Fruit fly (Drosophila melanogaster) whole organism, embryonic: ENCODE data around the gene CG13144.
A peak's percentile ranks its signal among the peaks of the same experiment; 100 is the strongest.

Source experiments
- Atf6 ChIP-seq: fragments of 200-800 bp; sonication (Bioruptor generic); IDR thresholded peaks from 2 replicates; pipeline ENCODE4 v1.3.6; 2022; ENCODE audit warnings: missing biosample characterization, missing genetic modification characterization
- Blimp-1 ChIP-seq: fragments of 200-800 bp; sonication (Bioruptor generic); optimal IDR thresholded peaks from 3 replicates; lab custom pipeline; 2018; ENCODE audit warnings: missing biosample characterization, missing genetic modification characterization, mild to moderate bottlenecking, moderate library complexity, missing genetic modification reagents
- CG10147 ChIP-seq: fragments of 200-800 bp; sonication (Bioruptor generic); optimal IDR thresholded peaks from 2 replicates; lab custom pipeline; 2019; ENCODE audit warnings: missing biosample characterization, mild to moderate bottlenecking, missing genetic modification characterization, moderate library complexity
- CG10209 ChIP-seq: fragments of 200-800 bp; sonication (Bioruptor generic); optimal IDR thresholded peaks from 3 replicates; lab custom pipeline; 2017; ENCODE audit warnings: missing biosample characterization, mild to moderate bottlenecking, missing genetic modification characterization, missing genetic modification reagents
- CG1024 ChIP-seq: fragments of 200-800 bp; sonication (Bioruptor generic); IDR thresholded peaks from 2 replicates; pipeline ENCODE4 v1.3.6; 2022; ENCODE audit warnings: missing biosample characterization, missing genetic modification characterization
- CG11085 ChIP-seq: fragments of 200-800 bp; sonication (Bioruptor generic); IDR thresholded peaks from 2 replicates; pipeline ENCODE4 v1.3.6; 2022; ENCODE audit warnings: missing biosample characterization, missing genetic modification characterization
- CG12391 ChIP-seq: fragments of 200-800 bp; sonication (Bioruptor generic); optimal IDR thresholded peaks from 3 replicates; lab custom pipeline; 2018; ENCODE audit warnings: missing biosample characterization, mild to moderate bottlenecking, missing genetic modification characterization, moderate library complexity
- CG12769 ChIP-seq: fragments of 200-800 bp; sonication (Bioruptor generic); optimal IDR thresholded peaks from 2 replicates; lab custom pipeline; 2019; ENCODE audit warnings: missing biosample characterization, mild to moderate bottlenecking, missing genetic modification characterization, moderate library complexity
- CG13296 ChIP-seq: fragments of 200-800 bp; sonication (Bioruptor generic); optimal IDR thresholded peaks from 3 replicates; lab custom pipeline; 2018; ENCODE audit warnings: missing biosample characterization, mild to moderate bottlenecking, missing genetic modification characterization
- CG13424 ChIP-seq: fragments of 200-800 bp; sonication (Bioruptor generic); optimal IDR thresholded peaks from 2 replicates; lab custom pipeline; 2019; ENCODE audit warnings: missing biosample characterization, mild to moderate bottlenecking, missing genetic modification characterization, moderate library complexity
- CG14441 ChIP-seq: fragments of 200-800 bp; sonication (Bioruptor generic); IDR thresholded peaks from 2 replicates; pipeline ENCODE4 v1.3.6; 2022; ENCODE audit warnings: missing biosample characterization, missing genetic modification characterization
- CG15696 ChIP-seq: fragments of 200-800 bp; sonication (Bioruptor generic); optimal IDR thresholded peaks from 2 replicates; lab custom pipeline; 2019; ENCODE audit warnings: missing biosample characterization, mild to moderate bottlenecking, missing genetic modification characterization, moderate library complexity
- CG16863 ChIP-seq: fragments of 200-800 bp; sonication (Bioruptor generic); optimal IDR thresholded peaks from 3 replicates; lab custom pipeline; 2016; ENCODE audit warnings: missing biosample characterization, missing genetic modification characterization
- CG17328 ChIP-seq: fragments of 200-800 bp; sonication (Bioruptor generic); IDR thresholded peaks from 2 replicates; pipeline ENCODE4 v1.3.6; 2022; ENCODE audit warnings: missing biosample characterization, missing genetic modification characterization
- CG17359 ChIP-seq: fragments of 200-800 bp; sonication (Bioruptor generic); optimal IDR thresholded peaks from 3 replicates; lab custom pipeline; 2018; ENCODE audit warnings: missing biosample characterization, mild to moderate bottlenecking, missing genetic modification characterization, moderate library complexity
- CG18476 ChIP-seq: fragments of 200-800 bp; sonication (Bioruptor generic); optimal IDR thresholded peaks from 2 replicates; lab custom pipeline; 2016; ENCODE audit warnings: missing biosample characterization, mild to moderate bottlenecking, missing genetic modification characterization
- CG34224 ChIP-seq: fragments of 200-800 bp; sonication (Bioruptor generic); IDR thresholded peaks from 3 replicates; pipeline ENCODE4 v1.3.6; 2022; ENCODE audit warnings: missing biosample characterization, missing genetic modification characterization; ENCODE audit not compliant: partially characterized antibody
- CG3726 ChIP-seq: fragments of 200-800 bp; sonication (Bioruptor generic); IDR thresholded peaks from 3 replicates; pipeline ENCODE4, ENCODE4 v1.3.6; 2022; ENCODE audit warnings: missing biosample characterization, missing genetic modification characterization
- CG4424 ChIP-seq: fragments of 200-800 bp; sonication (Bioruptor generic); optimal IDR thresholded peaks from 3 replicates; lab custom pipeline; 2016; ENCODE audit warnings: missing biosample characterization, missing genetic modification characterization
- CG5245 ChIP-seq: fragments of 200-800 bp; sonication (Bioruptor generic); optimal IDR thresholded peaks from 3 replicates; lab custom pipeline; 2016; ENCODE audit warnings: missing biosample characterization, missing genetic modification characterization
- CG7839 ChIP-seq: fragments of 200-800 bp; sonication (Bioruptor generic); optimal IDR thresholded peaks from 3 replicates; lab custom pipeline; 2018; ENCODE audit warnings: missing biosample characterization, mild to moderate bottlenecking, missing genetic modification characterization, moderate library complexity
- Dll ChIP-seq: fragments of 200-800 bp; sonication (Bioruptor generic); IDR thresholded peaks from 4 replicates; pipeline ENCODE4 v1.3.6; 2022; ENCODE audit warnings: missing biosample characterization, missing genetic modification characterization; ENCODE audit not compliant: partially characterized antibody
- Elba2 ChIP-seq: fragments of 200-800 bp; sonication (Bioruptor generic); optimal IDR thresholded peaks from 3 replicates; lab custom pipeline; 2016; ENCODE audit warnings: missing biosample characterization, missing genetic modification characterization
- H2.0 ChIP-seq: fragments of 200-800 bp; sonication (Bioruptor generic); IDR thresholded peaks from 2 replicates; pipeline ENCODE4 v1.3.6; 2022; ENCODE audit warnings: missing biosample characterization, missing genetic modification characterization
- Kr ChIP-seq: fragments of 200-800 bp; sonication (Bioruptor generic); optimal IDR thresholded peaks from 2 replicates; lab custom pipeline; 2017; ENCODE audit warnings: missing biosample characterization, mild to moderate bottlenecking, missing genetic modification characterization
- Mad ChIP-seq: fragments of 200-800 bp; sonication (Bioruptor generic); optimal IDR thresholded peaks from 2 replicates; lab custom pipeline; 2016; ENCODE audit warnings: missing biosample characterization, missing genetic modification characterization
- Med ChIP-seq: fragments of 200-800 bp; sonication (Bioruptor generic); peaks from one replicate; lab custom pipeline; 2016; ENCODE audit warnings: missing biosample characterization, missing genetic modification characterization, mild to moderate bottlenecking, inconsistent platforms, moderate library complexity
- Oaz ChIP-seq: fragments of 200-800 bp; sonication (Bioruptor generic); IDR thresholded peaks from 2 replicates; pipeline ENCODE4 v1.3.6; 2022; ENCODE audit warnings: missing biosample characterization, missing genetic modification characterization
- Optix ChIP-seq: fragments of 200-800 bp; sonication (Bioruptor generic); IDR thresholded peaks from 3 replicates; pipeline ENCODE4 v1.3.6; 2022; ENCODE audit warnings: missing biosample characterization, missing genetic modification characterization
- Pdp1 ChIP-seq, 2 experiments: fragments of 200-800 bp; sonication (Bioruptor generic); optimal IDR thresholded peaks; 3 replicates each; lab custom pipeline; 2016; ENCODE audit warnings: missing biosample characterization in 2 of 2, missing genetic modification characterization in 2 of 2, mild to moderate bottlenecking in 1 of 2, moderate library complexity in 1 of 2
- Sox100B ChIP-seq: fragments of 200-800 bp; sonication (Bioruptor generic); optimal IDR thresholded peaks from 3 replicates; lab custom pipeline; 2018; ENCODE audit warnings: missing biosample characterization, mild to moderate bottlenecking, missing genetic modification characterization
- abd-A ChIP-seq: fragments of 200-800 bp; sonication (Bioruptor generic); optimal IDR thresholded peaks from 3 replicates; lab custom pipeline; 2019; ENCODE audit warnings: missing biosample characterization, mild to moderate bottlenecking, missing genetic modification characterization, moderate library complexity
- ara ChIP-seq: fragments of 200-800 bp; sonication (Bioruptor generic); IDR thresholded peaks from 2 replicates; pipeline ENCODE4 v1.3.6; 2022; ENCODE audit warnings: missing biosample characterization, missing genetic modification characterization
- chinmo ChIP-seq: fragments of 200-800 bp; sonication (Bioruptor generic); IDR thresholded peaks from 4 replicates; pipeline ENCODE4 v1.3.6; 2022; ENCODE audit warnings: missing biosample characterization, missing genetic modification characterization; ENCODE audit not compliant: partially characterized antibody
- crol ChIP-seq: fragments of 200-800 bp; sonication (Bioruptor generic); IDR thresholded peaks from 2 replicates; pipeline ENCODE4 v1.3.6; 2022; ENCODE audit warnings: missing biosample characterization, missing genetic modification characterization
- cwo ChIP-seq: fragments of 200-800 bp; sonication (Bioruptor generic); optimal IDR thresholded peaks from 3 replicates; lab custom pipeline; 2017; ENCODE audit warnings: missing biosample characterization, missing genetic modification characterization, mild to moderate bottlenecking, moderate library complexity, missing genetic modification reagents
- dpn ChIP-seq, 2 experiments: fragments of 200-800 bp; sonication (Bioruptor generic); optimal IDR thresholded peaks; 3 replicates each; lab custom pipeline; 2016; ENCODE audit warnings: missing biosample characterization in 2 of 2, missing genetic modification characterization in 2 of 2
- ftz-f1 ChIP-seq: fragments of 200-800 bp; sonication (Bioruptor generic); optimal IDR thresholded peaks from 2 replicates; lab custom pipeline; 2016; ENCODE audit warnings: missing biosample characterization, missing genetic modification characterization
- gcm ChIP-seq: fragments of 200-800 bp; sonication (Bioruptor generic); optimal IDR thresholded peaks from 2 replicates; lab custom pipeline; 2019; ENCODE audit warnings: missing biosample characterization, mild to moderate bottlenecking, missing genetic modification characterization, moderate library complexity
- insv ChIP-seq, 2 experiments: fragments of 200-800 bp; sonication (Bioruptor generic); optimal IDR thresholded peaks; 3 replicates each; lab custom pipeline; 2016 to 2018; ENCODE audit warnings: missing biosample characterization in 2 of 2, missing genetic modification characterization in 2 of 2
- kay ChIP-seq: fragments of 200-800 bp; sonication (Bioruptor generic); optimal IDR thresholded peaks from 2 replicates; lab custom pipeline; 2016; ENCODE audit warnings: missing biosample characterization, missing genetic modification characterization
- ken ChIP-seq: fragments of 200-800 bp; sonication (Bioruptor generic); IDR thresholded peaks from 3 replicates; pipeline ENCODE4 v1.3.6; 2022; ENCODE audit warnings: missing biosample characterization, missing genetic modification characterization
- lola ChIP-seq, 3 experiments: fragments of >200 bp in 2 of 3; fragments of 200-800 bp in 1 of 3; sonication (Bioruptor generic) in 1 of 3; optimal IDR thresholded peaks; 2 replicates each; lab custom pipeline; 2017 to 2019; ENCODE audit warnings: missing biosample characterization in 3 of 3, missing genetic modification characterization in 3 of 3, mild to moderate bottlenecking in 1 of 3, moderate library complexity in 1 of 3
- onecut ChIP-seq: fragments of 200-800 bp; sonication (Bioruptor generic); IDR thresholded peaks from 2 replicates; pipeline ENCODE4 v1.3.6; 2022; ENCODE audit warnings: missing biosample characterization, missing genetic modification characterization
- pum ChIP-seq: fragments of 200-800 bp; sonication (Bioruptor generic); optimal IDR thresholded peaks from 2 replicates; lab custom pipeline; 2016; ENCODE audit warnings: missing biosample characterization, missing genetic modification characterization
- sr ChIP-seq: fragments of 200-800 bp; sonication (Bioruptor generic); IDR thresholded peaks from 3 replicates; pipeline ENCODE4 v1.3.6; 2022; ENCODE audit warnings: missing biosample characterization, missing genetic modification characterization
- tup ChIP-seq: fragments of 200-800 bp; sonication (Bioruptor generic); optimal IDR thresholded peaks from 2 replicates; lab custom pipeline; 2016; ENCODE audit warnings: missing biosample characterization, mild to moderate bottlenecking, missing genetic modification characterization, moderate library complexity
- wdn ChIP-seq: fragments of 200-800 bp; sonication (Bioruptor generic); IDR thresholded peaks from 2 replicates; pipeline ENCODE4 v1.3.6; 2022; ENCODE audit warnings: missing biosample characterization, missing genetic modification characterization
- zfh1 ChIP-seq: fragments of 200-800 bp; sonication (Bioruptor generic); IDR thresholded peaks from 3 replicates; pipeline ENCODE4 v1.3.6; 2022; ENCODE audit warnings: missing biosample characterization, missing genetic modification characterization

Gene CG13144

DNA sequence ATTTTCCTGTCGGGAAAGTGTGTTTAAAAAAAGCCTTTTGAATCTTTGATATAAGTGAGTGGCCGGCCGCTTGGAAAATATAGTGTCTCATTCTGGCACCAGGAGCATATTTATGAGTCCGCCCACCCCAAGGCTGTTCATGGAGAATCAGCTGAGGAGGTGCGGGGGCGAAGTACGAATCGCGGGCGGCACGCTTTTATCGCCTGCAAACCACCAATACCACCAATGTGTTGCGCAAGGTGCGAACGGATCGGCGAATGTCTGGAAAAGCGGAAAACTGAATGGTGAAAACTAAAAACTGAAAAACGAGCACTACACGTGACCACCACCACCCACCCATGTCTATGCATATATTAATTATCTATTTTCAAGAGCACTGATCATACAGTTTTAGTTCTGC lies 22.3 kb downstream of the CG13144 start:
- no peak for TF ChIP-seq Oaz (GFP tag; lab: Robert Waterston, UW)
- no peak for TF ChIP-seq CG17359 (tag; lab: Kevin White, UChicago)
- TF ChIP-seq Elba2 (GFP tag; lab: Kevin White, UChicago), result no peak
- peak; percentile 98 for TF ChIP-seq sr
- TF ChIP-seq CG12769 (tag; lab: Kevin White, UChicago), result peak; percentile 76
- 0 out of 3 replicates have a peak, but pooled peaks have one; percentile 18 for TF ChIP-seq zfh1 (GFP tag; lab: Robert Waterston, UW)
- TF ChIP-seq Med (GFP tag; lab: Kevin White, UChicago), result peak; percentile 39
- TF ChIP-seq CG4424 (GFP tag; lab: Kevin White, UChicago), result no peak
- TF ChIP-seq CG14441, result no peak
- peak; percentile 69 for TF ChIP-seq ftz-f1 (GFP tag; lab: Kevin White, UChicago)
- TF ChIP-seq insv (GFP tag; optimal IDR thresholded peaks at IDR 0.05; lab: Kevin White, UChicago), result no peak
- peak; percentile 96 for TF ChIP-seq cwo (GFP tag; lab: Kevin White, UChicago)
- no peak for TF ChIP-seq onecut (GFP tag; lab: Robert Waterston, UW)
- TF ChIP-seq CG17328 (GFP tag; lab: Robert Waterston, UW), result no peak
- peak in 1 of 2 experiments; percentile 87 for TF ChIP-seq Pdp1 (GFP tag; optimal IDR thresholded peaks at IDR 0.05; lab: Kevin White, UChicago)
- no peak for TF ChIP-seq CG7839 (tag; lab: Kevin White, UChicago)
- no peak for TF ChIP-seq ken
- TF ChIP-seq crol (GFP tag; lab: Robert Waterston, UW), result peak; percentile 65; the same call in 1 of the 2 replicates
- TF ChIP-seq CG5245 (GFP tag; lab: Kevin White, UChicago), result no peak
- TF ChIP-seq abd-A (tag; lab: Kevin White, UChicago), result peak; percentile 13
- TF ChIP-seq chinmo (GFP tag; lab: Robert Waterston, UW), result 0 out of 4 replicates have a peak, but pooled peaks have one; percentile 36
- TF ChIP-seq wdn (GFP tag; lab: Robert Waterston, UW), result no peak
- no peak for TF ChIP-seq CG15696 (tag; lab: Kevin White, UChicago)
- TF ChIP-seq, all 482 proteins: peak for 10

DNA sequence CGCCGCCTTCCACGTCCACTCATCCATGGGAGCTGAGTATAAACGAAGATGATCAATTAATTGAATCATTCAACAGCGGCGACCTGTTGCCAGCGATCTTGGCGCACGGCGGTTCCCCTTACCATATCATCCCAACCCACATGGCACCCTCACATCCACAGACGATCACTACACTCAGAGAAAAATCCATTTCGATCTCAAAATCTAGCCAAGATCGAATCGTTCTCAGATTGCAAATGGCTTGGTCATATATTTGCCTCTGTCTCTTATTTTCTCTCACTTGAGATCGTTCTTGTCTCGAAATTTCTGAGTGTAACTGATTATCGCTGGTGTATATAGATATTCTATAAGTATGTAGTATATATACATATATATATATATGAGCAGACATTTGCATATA lies 22.9 kb downstream of the CG13144 start:
- TF ChIP-seq Optix (GFP tag; lab: Robert Waterston, UW) (0 out of 3 replicates have a peak, but pooled peaks have one; percentile 46), tup (GFP tag; lab: Kevin White, UChicago) (no peak), ara (GFP tag; lab: Robert Waterston, UW) (peak; percentile 66; the same call in 1 of the 2 replicates), Mad (GFP tag; lab: Kevin White, UChicago) (peak; percentile 11), CG10147 (GFP tag; lab: Kevin White, UChicago) (peak; percentile 41), CG1024 (GFP tag; lab: Robert Waterston, UW) (peak; percentile 21; the same call in 1 of the 2 replicates), Kr (GFP tag; lab: Kevin White, UChicago) (no peak), Dll (no peak), CG10209 (GFP tag; lab: Kevin White, UChicago) (peak; percentile 39), CG13424 (tag; lab: Kevin White, UChicago) (peak; percentile 67), H2.0 (GFP tag; lab: Robert Waterston, UW) (peak; percentile 60), kay (GFP tag; lab: Kevin White, UChicago) (peak; percentile 41), Sox100B (GFP tag; lab: Kevin White, UChicago) (peak; percentile 23), gcm (GFP tag; lab: Kevin White, UChicago) (peak; percentile 2), lola (GFP tag; optimal IDR thresholded peaks at IDR 0.05; lab: Kevin White, UChicago) (no peak), CG12391 (tag; lab: Kevin White, UChicago) (peak; percentile 63), CG34224 (GFP tag; lab: Robert Waterston, UW) (no peak), CG18476 (GFP tag; lab: Kevin White, UChicago) (no peak), CG11085 (GFP tag; lab: Robert Waterston, UW) (no peak; the same call in 1 of the 2 replicates), Atf6 (GFP tag; lab: Robert Waterston, UW) (peak; percentile 63), Blimp-1 (GFP tag; lab: Kevin White, UChicago) (peak; percentile 59), CG16863 (GFP tag; lab: Kevin White, UChicago) (peak; percentile 8), CG3726 (GFP tag; lab: Robert Waterston, UW) (no peak), pum (GFP tag; lab: Kevin White, UChicago) (no peak), dpn (GFP tag; optimal IDR thresholded peaks at IDR 0.05; lab: Kevin White, UChicago) (peak; percentile 18 to 71), CG13296 (peak; percentile 52)
